Worm (Caenorhabditis elegans) whole organism, midembryonic: ENCODE results near the gene K01A12.3.

Experiments used
- T22C8.4 ChIP-seq: fragments of 200-800 bp; sonication (Bioruptor generic); IDR thresholded peaks from 2 replicates; pipeline ENCODE4 v1.3.6; 2022; ENCODE audit warnings: missing genetic modification characterization, missing compliant biosample characterization
- cog-1 ChIP-seq: sonication (generic microtip); optimal IDR thresholded peaks from 2 replicates; lab custom pipeline; 2016; ENCODE audit warnings: missing genetic modification characterization, missing compliant biosample characterization
- flt-1 ChIP-seq: fragments of 200-800 bp; sonication (Bioruptor generic); IDR thresholded peaks from 2 replicates; pipeline ENCODE4 v1.3.6; 2022; ENCODE audit warnings: missing genetic modification characterization, missing compliant biosample characterization
- klf-2 ChIP-seq: fragments of 200-800 bp; sonication (Bioruptor generic); conservative IDR thresholded peaks from 2 replicates; pipeline ENCODE4 v1.3.6; 2022; ENCODE audit warnings: missing genetic modification reagents, missing genetic modification characterization, missing compliant biosample characterization
- med-1 ChIP-seq: sonication (generic microtip); optimal IDR thresholded peaks from 2 replicates; lab custom pipeline; 2017; ENCODE audit warnings: missing genetic modification characterization, mild to moderate bottlenecking, missing compliant biosample characterization, antibody characterized with exemption, missing genetic modification reagents; ENCODE audit not compliant: insufficient read depth
- ref-1 ChIP-seq: fragments of 200-800 bp; sonication (Bioruptor generic); conservative IDR thresholded peaks from 2 replicates; pipeline ENCODE4 v1.3.6; 2022; ENCODE audit warnings: missing genetic modification reagents, missing genetic modification characterization, missing compliant biosample characterization
- tab-1 ChIP-seq: fragments of 200-800 bp; sonication (Bioruptor generic); IDR thresholded peaks from 2 replicates; pipeline ENCODE4 v1.3.6; 2022; ENCODE audit warnings: missing genetic modification characterization, missing compliant biosample characterization
- ztf-23 ChIP-seq: fragments of 200-800 bp; sonication (Bioruptor generic); IDR thresholded peaks from 2 replicates; pipeline ENCODE4 v1.3.6; 2022; ENCODE audit warnings: missing genetic modification reagents, missing genetic modification characterization, missing compliant biosample characterization
- ztf-29 ChIP-seq: fragments of 200-800 bp; sonication (Bioruptor generic); IDR thresholded peaks from 2 replicates; pipeline ENCODE4 v1.3.6; 2022; ENCODE audit warnings: missing genetic modification reagents, missing genetic modification characterization, missing compliant biosample characterization

K01A12.3 gene

DNA sequence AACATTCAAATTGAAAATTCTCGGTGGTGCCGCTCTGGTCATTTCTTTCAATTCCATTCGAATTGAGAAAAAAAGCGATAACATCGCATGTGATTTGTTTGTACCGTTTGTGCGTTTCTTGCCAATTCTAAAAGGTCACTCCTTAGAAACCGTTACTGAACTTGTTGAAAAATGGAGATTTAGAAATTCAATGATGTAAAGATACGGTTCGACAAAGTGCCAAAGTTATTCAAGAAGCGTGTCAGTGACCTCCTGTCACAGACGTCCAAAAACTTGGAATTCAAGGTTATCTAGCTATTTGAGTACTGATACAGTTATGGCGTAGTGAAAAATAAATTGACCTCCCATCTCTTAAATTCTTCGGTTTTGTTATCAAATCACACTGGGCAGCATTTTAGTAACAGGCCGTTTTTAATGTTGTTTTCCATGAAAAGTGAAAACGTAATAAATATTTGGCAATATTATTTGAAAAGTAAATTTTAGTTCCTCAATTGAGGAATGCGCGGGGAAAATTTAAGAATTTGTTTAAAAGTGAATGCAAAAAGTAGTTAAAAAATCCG lies 40.1 kb downstream of the K01A12.3 start:
- TF ChIP-seq klf-2 (GFP tag; lab: Robert Waterston, UW), result no peak
- TF ChIP-seq cog-1 (tag; lab: Kevin White, UChicago), result no peak
- TF ChIP-seq T22C8.4 (GFP tag; lab: Robert Waterston, UW), result no peak
- TF ChIP-seq tab-1 (GFP tag; lab: Robert Waterston, UW), result no peak

DNA sequence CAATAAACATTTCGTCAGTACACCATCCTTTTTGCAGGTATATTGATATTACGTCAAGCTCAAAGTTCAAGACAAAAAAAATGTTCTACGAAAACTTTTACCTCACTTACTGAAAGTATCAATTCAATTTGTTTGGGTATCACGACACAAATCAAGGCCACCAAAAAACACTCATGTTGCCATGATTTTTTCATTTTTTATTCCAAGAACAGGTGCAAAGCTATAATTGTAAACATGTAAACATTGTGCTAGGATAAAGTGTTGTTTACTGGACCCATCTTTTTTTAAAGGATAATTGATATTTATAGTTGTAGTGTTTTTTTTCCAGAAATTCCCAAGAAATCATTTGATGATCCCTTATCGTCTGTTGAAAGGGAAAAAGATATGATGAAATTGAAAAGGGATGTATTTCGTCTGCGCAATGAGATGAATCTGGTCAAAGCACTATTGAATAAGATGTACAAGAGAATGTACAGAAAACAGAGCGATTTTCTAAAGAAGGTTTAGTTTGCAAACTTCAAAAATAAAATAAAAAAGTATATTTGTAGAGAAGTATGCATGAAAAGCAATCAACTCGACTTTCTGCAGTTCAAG lies 42.1 kb downstream of the K01A12.3 start:
- TF ChIP-seq ref-1 (GFP tag; lab: Robert Waterston, UW) (no peak), cog-1 (tag; lab: Kevin White, UChicago) (no peak), flt-1 (GFP tag; lab: Robert Waterston, UW) (no peak), med-1 (GFP tag; lab: Kevin White, UChicago) (no peak), T22C8.4 (GFP tag; lab: Robert Waterston, UW) (no peak), ztf-29 (GFP tag; lab: Robert Waterston, UW) (no peak), ztf-23 (GFP tag; lab: Robert Waterston, UW) (no peak), klf-2 (GFP tag; lab: Robert Waterston, UW) (no peak), tab-1 (GFP tag; lab: Robert Waterston, UW) (no peak)

DNA sequence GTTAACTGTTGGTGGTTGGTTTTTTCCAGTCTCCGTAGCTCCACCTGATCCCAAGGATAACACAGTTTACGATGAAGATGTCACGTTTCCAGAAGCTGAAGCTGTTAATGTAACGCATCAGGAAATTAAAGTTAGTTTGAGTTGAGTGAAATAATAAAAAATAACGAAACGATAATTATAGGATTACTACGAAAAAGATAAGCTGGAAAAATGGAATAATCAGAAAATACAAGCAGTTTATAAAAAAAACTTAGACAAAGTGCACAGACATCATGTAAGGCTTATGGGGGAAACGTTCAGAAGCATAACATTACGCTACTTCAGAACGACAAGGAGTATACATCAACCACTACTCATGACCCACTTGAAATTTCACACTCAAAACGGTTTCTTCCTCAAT lies 43.5 kb downstream of the K01A12.3 start, which contains the start of gene F18E9.8:
F18E9.8 (minus strand) TSS at position 101 of the 400 bp plus-strand sequence.
- TF ChIP-seq T22C8.4 (GFP tag; lab: Robert Waterston, UW), result no peak
- TF ChIP-seq klf-2 (GFP tag; lab: Robert Waterston, UW), result no peak
- TF ChIP-seq med-1 (GFP tag; lab: Kevin White, UChicago), result no peak
- TF ChIP-seq flt-1 (GFP tag; lab: Robert Waterston, UW), result no peak
- TF ChIP-seq ztf-23 (GFP tag; lab: Robert Waterston, UW), result no peak

- no peak for TF ChIP-seq ref-1 (GFP tag; lab: Robert Waterston, UW)
- TF ChIP-seq ztf-23 (GFP tag; lab: Robert Waterston, UW), result no peak
- TF ChIP-seq klf-2 (GFP tag; lab: Robert Waterston, UW), result no peak
- no peak for TF ChIP-seq flt-1 (GFP tag; lab: Robert Waterston, UW)
These were observed 44.8 kb downstream of the K01A12.3 start, which contains the start of gene F18E9.4 for ce11 chrX:8580217-8580616. Gene F18E9.4 (plus strand): TSS chrX:8580517.

DNA sequence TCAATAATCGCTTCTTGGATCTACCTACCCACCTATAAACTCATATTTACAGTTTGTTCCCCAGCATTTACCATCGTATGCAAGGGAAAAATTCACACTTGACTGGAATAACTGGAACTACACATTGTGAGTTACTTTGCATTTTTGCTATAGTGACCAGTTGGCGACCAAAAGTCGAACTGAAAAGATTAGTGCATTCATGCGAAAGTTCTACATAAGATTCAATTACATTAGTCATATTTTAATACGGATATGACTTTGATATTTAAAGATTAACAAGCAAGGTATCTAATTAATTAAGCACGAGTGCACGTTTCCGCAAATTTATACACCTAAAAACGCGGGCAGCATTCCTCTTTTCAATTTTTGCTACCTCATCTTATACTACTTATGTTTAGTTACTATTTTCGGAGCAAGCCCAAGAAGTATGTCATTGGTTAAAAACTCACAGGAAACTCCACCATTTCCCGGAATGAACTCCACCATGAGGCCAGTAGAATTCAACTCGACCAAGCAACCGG lies 53.9 kb downstream of the K01A12.3 start, which contains the start of gene jmjd-3.1:
jmjd-3.1 (plus strand) TSS at position 51 of the 521 bp plus-strand sequence.
- TF ChIP-seq klf-2 (GFP tag; lab: Robert Waterston, UW), result no peak
- no peak for TF ChIP-seq cog-1 (tag; lab: Kevin White, UChicago)
- TF ChIP-seq flt-1 (GFP tag; lab: Robert Waterston, UW), result no peak
- TF ChIP-seq ztf-23 (GFP tag; lab: Robert Waterston, UW), result no peak
- TF ChIP-seq tab-1 (GFP tag; lab: Robert Waterston, UW), result no peak
- TF ChIP-seq ztf-29 (GFP tag; lab: Robert Waterston, UW), result no peak
- TF ChIP-seq T22C8.4 (GFP tag; lab: Robert Waterston, UW), result no peak
- no peak for TF ChIP-seq ref-1 (GFP tag; lab: Robert Waterston, UW)
- TF ChIP-seq med-1 (GFP tag; lab: Kevin White, UChicago), result no peak
